Worm (Caenorhabditis elegans) whole organism, young adult: ENCODE measurements around the gene C49A9.4.

Experiments used
- B0035.1 ChIP-seq: sonication (generic microtip); optimal IDR thresholded peaks from 2 replicates; lab custom pipeline; 2016; ENCODE audit warnings: missing genetic modification characterization, mild to moderate bottlenecking, missing compliant biosample characterization, missing genotype, missing genetic modification reagents
- B0336.3 ChIP-seq: fragments of 200-800 bp; sonication (Bioruptor generic); IDR thresholded peaks from 2 replicates; pipeline ENCODE4 v1.3.6; 2022; ENCODE audit warnings: missing genetic modification characterization, missing compliant biosample characterization
- F22D6.2 ChIP-seq: sonication (generic microtip); optimal IDR thresholded peaks from 2 replicates; lab custom pipeline; 2016; ENCODE audit warnings: mild to moderate bottlenecking, missing genetic modification characterization, missing compliant biosample characterization
- F33H1.4 ChIP-seq: fragments of 200-800 bp; sonication (Bioruptor generic); IDR thresholded peaks from 2 replicates; pipeline ENCODE4 v1.3.6; 2022; ENCODE audit warnings: missing genetic modification reagents, missing genetic modification characterization, missing compliant biosample characterization
- F52B5.7 ChIP-seq: sonication (generic microtip); optimal IDR thresholded peaks from 2 replicates; lab custom pipeline; 2016; ENCODE audit warnings: mild to moderate bottlenecking, missing genetic modification characterization, missing compliant biosample characterization
- F57C9.4 ChIP-seq: sonication (generic microtip); optimal IDR thresholded peaks from 2 replicates; lab custom pipeline; 2017; ENCODE audit warnings: mild to moderate bottlenecking, missing genetic modification characterization, missing compliant biosample characterization
- K12H6.12 ChIP-seq: fragments of 200-800 bp; sonication (Bioruptor generic); optimal IDR thresholded peaks from 2 replicates; lab custom pipeline; 2018; ENCODE audit warnings: mild to moderate bottlenecking, missing genetic modification characterization, missing compliant biosample characterization
- Y53F4B.3 ChIP-seq: fragments of 200-800 bp; sonication (Bioruptor generic); IDR thresholded peaks from 2 replicates; pipeline ENCODE4 v1.3.6; 2022; ENCODE audit warnings: missing genetic modification reagents, missing genetic modification characterization, missing compliant biosample characterization
- Y56A3A.18 ChIP-seq: fragments of 200-800 bp; sonication (Bioruptor generic); IDR thresholded peaks from 2 replicates; pipeline ENCODE4 v1.3.6; 2022; ENCODE audit warnings: missing genetic modification reagents, missing genetic modification characterization, missing compliant biosample characterization
- Y67H2A.10 ChIP-seq: fragments of 200-800 bp; sonication (Bioruptor generic); conservative IDR thresholded peaks from 2 replicates; pipeline ENCODE4 v1.3.6; 2022; ENCODE audit warnings: missing genetic modification reagents, missing genetic modification characterization, missing compliant biosample characterization
- Y79H2A.3 ChIP-seq: fragments of 200-800 bp; sonication (Bioruptor generic); conservative IDR thresholded peaks from 2 replicates; pipeline ENCODE4 v1.3.6; 2022; ENCODE audit warnings: missing genetic modification reagents, missing genetic modification characterization, missing compliant biosample characterization
- ZK185.1 ChIP-seq: sonication (generic microtip); optimal IDR thresholded peaks from 2 replicates; lab custom pipeline; 2016; ENCODE audit warnings: mild to moderate bottlenecking, missing genetic modification characterization, missing compliant biosample characterization; ENCODE audit not compliant: poor library complexity, severe bottlenecking
- attf-6 ChIP-seq: fragments of 200-800 bp; sonication (Bioruptor generic); IDR thresholded peaks from 2 replicates; pipeline ENCODE4 v1.3.6; 2022; ENCODE audit warnings: missing genetic modification reagents, missing genetic modification characterization, missing compliant biosample characterization
- bed-2 ChIP-seq: fragments of 200-800 bp; sonication (Bioruptor generic); IDR thresholded peaks from 2 replicates; pipeline ENCODE4 v1.3.6; 2022; ENCODE audit warnings: missing genetic modification reagents, missing genetic modification characterization, missing compliant biosample characterization
- cebp-1 ChIP-seq, 2 experiments: fragments of 200-800 bp in 1 of 2; sonication (Bioruptor generic) in 1 of 2; sonication (generic microtip) in 1 of 2; IDR thresholded peaks in 1 of 2; optimal IDR thresholded peaks in 1 of 2; 2 replicates each; pipeline versions ENCODE4 v1.3.6 to Lab custom; 2017 to 2022; ENCODE audit warnings: missing compliant biosample characterization in 2 of 2, missing genetic modification characterization in 2 of 2, mild to moderate bottlenecking in 1 of 2, missing genetic modification reagents in 1 of 2, moderate library complexity in 1 of 2
- cebp-2 ChIP-seq: fragments of 200-800 bp; sonication (Bioruptor generic); IDR thresholded peaks from 2 replicates; pipeline ENCODE4 v1.3.6; 2022; ENCODE audit warnings: missing genetic modification characterization, missing compliant biosample characterization
- ceh-100 ChIP-seq: fragments of 200-800 bp; sonication (Bioruptor generic); IDR thresholded peaks from 2 replicates; pipeline ENCODE4 v1.3.6; 2022; ENCODE audit warnings: missing genetic modification reagents, missing genetic modification characterization, missing compliant biosample characterization
- ceh-40 ChIP-seq: fragments of 200-800 bp; sonication (Bioruptor generic); IDR thresholded peaks from 2 replicates; pipeline ENCODE4 v1.3.6; 2022; ENCODE audit warnings: missing genetic modification characterization, missing compliant biosample characterization
- ceh-58 ChIP-seq: fragments of 200-800 bp; sonication (Bioruptor generic); IDR thresholded peaks from 2 replicates; pipeline ENCODE4 v1.3.6; 2022; ENCODE audit warnings: missing genetic modification characterization, missing compliant biosample characterization
- dpl-1 ChIP-seq: fragments of 150-350 bp; optimal IDR thresholded peaks from 2 replicates; lab custom pipeline; 2014; ENCODE audit warnings: missing biosample characterization, missing genetic modification reagents, missing genetic modification characterization
- hmg-1.2 ChIP-seq: fragments of 200-800 bp; sonication (Bioruptor generic); IDR thresholded peaks from 2 replicates; pipeline ENCODE4 v1.3.6; 2022; ENCODE audit warnings: missing genetic modification reagents, missing genetic modification characterization, missing compliant biosample characterization
- hmg-20 ChIP-seq: fragments of 200-800 bp; sonication (Bioruptor generic); IDR thresholded peaks from 2 replicates; pipeline ENCODE4 v1.3.6; 2022; ENCODE audit warnings: missing genetic modification reagents, missing genetic modification characterization, missing compliant biosample characterization
- hsf-1 ChIP-seq: fragments of 200-800 bp; sonication (Bioruptor generic); IDR thresholded peaks from 2 replicates; pipeline ENCODE4 v1.3.6; 2022; ENCODE audit warnings: missing genetic modification reagents, missing genetic modification characterization, missing compliant biosample characterization
- lin-26 ChIP-seq: fragments of 200-800 bp; sonication (Bioruptor generic); IDR thresholded peaks from 2 replicates; pipeline ENCODE4 v1.3.6; 2022; ENCODE audit warnings: missing genetic modification reagents, missing genetic modification characterization, missing compliant biosample characterization
- lin-35 ChIP-seq, 3 experiments: fragments of 150-350 bp in 2 of 3; sonication (generic microtip) in 1 of 3; optimal IDR thresholded peaks; 2 replicates each; lab custom pipeline; 2014 to 2018; ENCODE audit warnings: missing biosample characterization in 3 of 3, missing genetic modification characterization in 3 of 3, missing genetic modification reagents in 3 of 3
- madf-8 ChIP-seq: fragments of 200-800 bp; sonication (Bioruptor generic); conservative IDR thresholded peaks from 2 replicates; pipeline ENCODE4 v1.3.6; 2022; ENCODE audit warnings: missing genetic modification reagents, missing genetic modification characterization, missing compliant biosample characterization
- mes-4 ChIP-seq: sonication (generic microtip); optimal IDR thresholded peaks from 2 replicates; lab custom pipeline; 2016; ENCODE audit warnings: missing genotype, missing genetic modification characterization, missing compliant biosample characterization
- nfya-2 ChIP-seq: fragments of 200-800 bp; sonication (Bioruptor generic); IDR thresholded peaks from 2 replicates; pipeline ENCODE4 v1.3.6; 2022; ENCODE audit warnings: missing genetic modification reagents, missing genetic modification characterization, missing compliant biosample characterization
- nhr-27 ChIP-seq: fragments of 200-800 bp; sonication (Bioruptor generic); optimal IDR thresholded peaks from 2 replicates; lab custom pipeline; 2018; ENCODE audit warnings: mild to moderate bottlenecking, missing genetic modification characterization, moderate library complexity, missing compliant biosample characterization
- nhr-80 ChIP-seq: sonication (generic microtip); optimal IDR thresholded peaks from 2 replicates; lab custom pipeline; 2016; ENCODE audit warnings: missing genetic modification characterization, missing compliant biosample characterization
- pbrm-1 ChIP-seq: fragments of 200-800 bp; sonication (Bioruptor generic); IDR thresholded peaks from 2 replicates; pipeline ENCODE4 v1.3.6; 2022; ENCODE audit warnings: missing genetic modification reagents, missing genetic modification characterization, missing compliant biosample characterization
- rec-8 ChIP-seq, 2 experiments: sonication (generic microtip); optimal IDR thresholded peaks; 2 replicates each; lab custom pipeline; 2016; ENCODE audit warnings: mild to moderate bottlenecking in 2 of 2, missing genetic modification characterization in 2 of 2, missing genetic modification reagents in 2 of 2, missing genotype in 2 of 2, missing biosample characterization in 1 of 2, missing compliant biosample characterization in 1 of 2, moderate library complexity in 1 of 2
- rpc-1 ChIP-seq, 2 experiments: fragments of 150-350 bp in 1 of 2; sonication (generic microtip) in 1 of 2; optimal IDR thresholded peaks; 2 replicates each; lab custom pipeline; 2014 to 2018; ENCODE audit warnings: missing biosample characterization in 1 of 2, missing genetic modification characterization in 1 of 2, missing genetic modification reagents in 1 of 2, missing genotype in 1 of 2
- snpc-1.1 ChIP-seq: sonication (generic microtip); optimal IDR thresholded peaks from 2 replicates; lab custom pipeline; 2017; ENCODE audit warnings: missing genetic modification characterization, mild to moderate bottlenecking, missing compliant biosample characterization, antibody characterized with exemption, moderate library complexity, missing genotype, missing genetic modification reagents; ENCODE audit not compliant: insufficient read depth
- tlf-1 ChIP-seq: fragments of 200-800 bp; sonication (Bioruptor generic); optimal IDR thresholded peaks from 2 replicates; lab custom pipeline; 2018; ENCODE audit warnings: mild to moderate bottlenecking, missing genetic modification characterization, missing compliant biosample characterization
- unc-62 ChIP-seq: fragments of 150-350 bp; optimal IDR thresholded peaks from 2 replicates; lab custom pipeline; 2014; ENCODE audit warnings: missing biosample characterization, missing genetic modification reagents, missing genetic modification characterization
- ztf-25 ChIP-seq: fragments of 200-800 bp; sonication (Bioruptor generic); IDR thresholded peaks from 2 replicates; pipeline ENCODE4 v1.3.6; 2022; ENCODE audit warnings: missing genetic modification reagents, missing genetic modification characterization, missing compliant biosample characterization
- ztf-28 ChIP-seq: fragments of 200-800 bp; sonication (Bioruptor generic); IDR thresholded peaks from 2 replicates; pipeline ENCODE4 v1.3.6; 2022; ENCODE audit warnings: missing genetic modification reagents, missing genetic modification characterization, missing compliant biosample characterization

C49A9.4 gene

DNA sequence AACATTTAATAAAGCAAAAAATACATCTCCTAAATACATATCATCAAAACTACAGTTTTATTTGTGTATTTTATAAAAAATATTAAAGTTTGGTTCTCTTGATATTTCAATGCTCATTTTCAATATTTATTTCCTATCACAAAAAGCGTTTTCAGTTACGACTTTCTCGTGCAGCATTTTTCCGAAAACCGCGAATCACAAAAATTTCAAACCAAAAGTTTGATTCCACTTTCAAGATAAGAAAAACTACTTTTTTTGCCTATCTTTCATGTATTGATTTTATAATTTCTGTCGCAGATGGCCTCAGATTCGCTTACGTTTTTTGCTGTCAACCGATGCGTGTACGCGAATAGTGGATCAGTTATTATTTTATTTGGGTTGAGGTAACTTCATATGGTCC lies at the start of gene C49A9.4:
Gene C49A9.4, plus strand, starts transcription at position 265 of the 400 bp plus-strand sequence.
- TF ChIP-seq F57C9.4 (tag; lab: Kevin White, UChicago) (no peak), ZK185.1 (tag; lab: Kevin White, UChicago) (no peak), bed-2 (GFP tag; lab: Robert Waterston, UW) (no peak), nhr-80 (tag; lab: Kevin White, UChicago) (peak; percentile 58)
- TF ChIP-seq, all 124 proteins: peak for 1

DNA sequence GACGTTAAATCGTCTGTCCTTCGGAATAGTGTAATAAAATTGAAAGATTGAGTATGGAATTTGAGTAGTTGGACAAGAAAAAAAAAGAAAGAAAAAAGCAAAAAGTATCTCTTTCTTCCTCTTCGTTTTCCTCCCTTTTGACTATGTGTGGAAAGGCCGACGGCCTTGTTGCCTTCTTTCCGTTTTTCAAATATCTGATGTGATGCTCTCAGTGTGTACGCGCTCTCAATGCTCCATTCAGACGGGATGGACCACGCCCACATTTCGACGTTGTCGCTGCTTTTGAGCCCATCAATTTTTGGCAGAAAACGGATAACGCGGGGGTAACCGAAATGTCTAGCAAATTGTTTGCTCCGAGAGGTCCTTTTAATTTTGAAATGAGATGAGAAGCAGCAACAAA lies 46.5 kb upstream of the C49A9.4 start:
- no peak for TF ChIP-seq hsf-1 (GFP tag; lab: Robert Waterston, UW)
- no peak for TF ChIP-seq K12H6.12 (tag; lab: Kevin White, UChicago)
- TF ChIP-seq cebp-2 (GFP tag; lab: Robert Waterston, UW) = no peak
- no peak for TF ChIP-seq snpc-1.1 (tag; lab: Kevin White, UChicago)
- no peak for TF ChIP-seq Y67H2A.10 (GFP tag; lab: Robert Waterston, UW)
- TF ChIP-seq ceh-58 (GFP tag; lab: Robert Waterston, UW) = no peak
- no peak for TF ChIP-seq B0336.3 (GFP tag; lab: Robert Waterston, UW)
- no peak for TF ChIP-seq hmg-20 (GFP tag; lab: Robert Waterston, UW)
- TF ChIP-seq Y56A3A.18 = no peak
- TF ChIP-seq nhr-80 (tag; lab: Kevin White, UChicago) = no peak

DNA sequence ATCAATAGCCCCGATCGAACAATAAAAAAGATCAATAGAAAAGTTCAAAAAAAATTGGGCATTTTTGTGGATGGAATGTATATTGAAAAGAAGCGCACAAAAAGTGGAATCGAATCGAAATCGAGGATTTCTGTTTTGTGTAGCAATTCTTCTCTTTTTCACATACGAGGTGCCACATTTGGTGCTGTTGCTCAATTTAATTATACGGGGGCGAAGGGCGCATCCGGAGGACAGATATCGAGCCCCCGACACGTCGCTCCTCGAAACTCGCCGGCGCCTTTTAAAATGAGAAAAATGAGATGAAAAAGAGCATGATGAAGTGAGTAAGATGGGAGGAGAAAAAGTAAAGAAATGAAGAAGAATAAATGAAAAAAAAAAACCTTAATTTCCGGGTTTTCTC lies 42.1 kb upstream of the C49A9.4 start:
- TF ChIP-seq nhr-27 (tag; lab: Kevin White, UChicago) (no peak), F52B5.7 (no peak), hmg-1.2 (GFP tag; lab: Robert Waterston, UW) (no peak), ceh-40 (GFP tag; lab: Robert Waterston, UW) (no peak), Y56A3A.18 (no peak), hsf-1 (GFP tag; lab: Robert Waterston, UW) (no peak), lin-35 (GFP tag; optimal IDR thresholded peaks at IDR 0.05; lab: Kevin White, UChicago) (no peak), nhr-80 (tag; lab: Kevin White, UChicago) (no peak), bed-2 (GFP tag; lab: Robert Waterston, UW) (no peak), cebp-1 (GFP tag; IDR thresholded peaks at IDR 0.05; lab: Robert Waterston, UW) (no peak), cebp-1 (tag; optimal IDR thresholded peaks at IDR 0.05; lab: Kevin White, UChicago) (no peak), mes-4 (no peak), B0035.1 (no peak), Y79H2A.3 (GFP tag; lab: Robert Waterston, UW) (no peak), attf-6 (GFP tag; lab: Robert Waterston, UW) (no peak), unc-62 (no peak), rec-8 (tag; optimal IDR thresholded peaks at IDR 0.05; lab: Kevin White, UChicago) (no peak), madf-8 (GFP tag; lab: Robert Waterston, UW) (no peak), ceh-100 (no peak), dpl-1 (no peak), nfya-2 (GFP tag; lab: Robert Waterston, UW) (no peak)

DNA sequence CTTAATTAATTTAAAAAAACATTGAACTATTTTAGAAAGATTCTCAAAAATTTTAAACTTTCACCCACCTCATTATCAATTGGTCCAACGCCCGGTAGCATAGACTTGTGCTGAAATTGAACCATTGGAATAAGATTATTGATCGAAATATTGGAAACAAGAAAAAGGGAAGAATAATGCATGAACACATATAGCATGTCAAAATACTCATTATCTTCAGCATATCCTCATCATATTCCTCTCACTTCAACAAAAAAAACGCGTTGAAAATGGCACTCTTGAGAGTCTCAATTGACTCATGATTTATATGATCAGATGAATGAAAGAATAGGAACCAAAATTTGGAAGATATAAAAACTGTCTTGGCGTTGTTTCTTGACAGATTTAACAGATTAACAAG lies 35.7 kb upstream of the C49A9.4 start, which contains the start of gene unc-77:
Gene unc-77, minus strand, starts transcription at position 101 of the 400 bp plus-strand sequence.
- no peak for TF ChIP-seq hmg-1.2 (GFP tag; lab: Robert Waterston, UW)
- no peak for TF ChIP-seq F33H1.4 (GFP tag; lab: Robert Waterston, UW)
- TF ChIP-seq tlf-1 (GFP tag; lab: Kevin White, UChicago) = no peak
- TF ChIP-seq, all 124 proteins: peak for 0

DNA sequence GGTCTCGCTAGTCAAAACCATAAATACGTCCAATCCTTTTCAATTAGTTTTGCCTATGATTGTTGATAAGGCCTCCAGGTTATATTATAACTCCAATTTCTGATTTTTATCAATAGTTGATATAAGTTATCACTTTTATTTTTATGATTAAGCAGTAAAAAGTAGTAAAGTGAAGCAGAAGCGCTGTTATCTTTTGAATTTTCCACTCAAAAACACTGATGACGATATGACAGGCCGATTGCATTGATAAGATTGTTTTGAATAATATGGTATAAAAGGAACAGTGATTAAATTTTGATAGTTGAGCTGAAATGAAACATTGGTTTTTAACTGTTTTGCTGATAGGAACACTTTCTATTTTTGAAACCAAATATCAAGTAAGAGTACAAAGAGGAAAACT lies 33.9 kb upstream of the C49A9.4 start, which contains the start of gene asp-9:
Gene asp-9, plus strand, starts transcription at position 312 of the 400 bp plus-strand sequence.
- TF ChIP-seq snpc-1.1 (tag; lab: Kevin White, UChicago) (no peak), F22D6.2 (tag; lab: Kevin White, UChicago) (no peak), rpc-1 (optimal IDR thresholded peaks at IDR 0.05; lab: Kevin White, UChicago) (no peak), rpc-1 (tag; optimal IDR thresholded peaks at IDR 0.05; lab: Kevin White, UChicago) (no peak), F33H1.4 (GFP tag; lab: Robert Waterston, UW) (no peak), lin-26 (GFP tag; lab: Robert Waterston, UW) (no peak), ztf-28 (GFP tag; lab: Robert Waterston, UW) (no peak), Y79H2A.3 (GFP tag; lab: Robert Waterston, UW) (no peak), Y53F4B.3 (GFP tag; lab: Robert Waterston, UW) (no peak), pbrm-1 (GFP tag; lab: Robert Waterston, UW) (no peak), ztf-25 (GFP tag; lab: Robert Waterston, UW) (no peak)
